Worm (Caenorhabditis elegans): Measurements from ENCODE around the gene C50C3.19.
A peak's percentile ranks its signal among the peaks of the same experiment; 100 is the strongest.

Gene C50C3.19

ce11 chrIII:8201760-8202159 is 11.2 kb downstream of the C50C3.19 start (continued):
- no peak for TF ChIP-seq sma-3 (GFP tag; optimal IDR thresholded peaks at IDR 0.05)
- no peak for TF ChIP-seq ama-1 (optimal IDR thresholded peaks at IDR 0.05)
- no peak for TF ChIP-seq nhr-10 (tag; optimal IDR thresholded peaks at IDR 0.05)
- TF ChIP-seq gmeb-1 (tag; optimal IDR thresholded peaks at IDR 0.05): no peak
- no peak for TF ChIP-seq snpc-4 (tag; optimal IDR thresholded peaks at IDR 0.05)
- TF ChIP-seq ceh-16 (tag; optimal IDR thresholded peaks at IDR 0.05): no peak
- TF ChIP-seq nhr-21 (tag; optimal IDR thresholded peaks at IDR 0.05): no peak
- no peak for TF ChIP-seq aly-2 (tag; optimal IDR thresholded peaks at IDR 0.05)
- TF ChIP-seq nhr-77 (tag; optimal IDR thresholded peaks at IDR 0.05): no peak
- TF ChIP-seq elt-1 (tag; optimal IDR thresholded peaks at IDR 0.05): no peak
- peak; percentile 49 for TF ChIP-seq crh-2 (tag; optimal IDR thresholded peaks at IDR 0.05)
- peak; percentile 56 for TF ChIP-seq zag-1 (tag; optimal IDR thresholded peaks at IDR 0.05)
- TF ChIP-seq F13H6.1 (tag; optimal IDR thresholded peaks at IDR 0.05): peak; percentile 77
- TF ChIP-seq mab-5 (tag; optimal IDR thresholded peaks at IDR 0.05): peak; percentile 33
- no peak for TF ChIP-seq mbf-1 (tag; optimal IDR thresholded peaks at IDR 0.05)
- TF ChIP-seq mdl-1 (tag; optimal IDR thresholded peaks at IDR 0.05): no peak
- TF ChIP-seq ceh-82 (tag; optimal IDR thresholded peaks at IDR 0.05): no peak
- TF ChIP-seq peb-1 (tag; optimal IDR thresholded peaks at IDR 0.05): no peak
- TF ChIP-seq R02D3.7 (tag; optimal IDR thresholded peaks at IDR 0.05): no peak
- TF ChIP-seq lin-11 (tag; optimal IDR thresholded peaks at IDR 0.05): peak; percentile 30

ce11 chrIII:8202754-8203153 is 12.1 kb downstream of the C50C3.19 start, which contains the start of gene snb-5:
Gene snb-5 (plus strand): TSS chrIII:8203054.
- no peak for TF ChIP-seq nhr-6 (tag; optimal IDR thresholded peaks at IDR 0.05)
- no peak for TF ChIP-seq lsy-2 (tag; optimal IDR thresholded peaks at IDR 0.05)
- no peak for TF ChIP-seq unc-62 (GFP tag; optimal IDR thresholded peaks at IDR 0.05)
- TF ChIP-seq unc-55 (GFP tag; optimal IDR thresholded peaks at IDR 0.05): no peak
- no peak for TF ChIP-seq elt-1 (tag; optimal IDR thresholded peaks at IDR 0.05)
- no peak for TF ChIP-seq zag-1 (tag; optimal IDR thresholded peaks at IDR 0.05)
- no peak for TF ChIP-seq ZK546.5 (tag; optimal IDR thresholded peaks at IDR 0.05)
- TF ChIP-seq fos-1 (tag; optimal IDR thresholded peaks at IDR 0.05): no peak
- no peak for TF ChIP-seq sem-4 (tag; optimal IDR thresholded peaks at IDR 0.05)
- TF ChIP-seq lin-13 (GFP tag; optimal IDR thresholded peaks at IDR 0.05): no peak
- TF ChIP-seq F13H6.1 (tag; optimal IDR thresholded peaks at IDR 0.05): no peak
- no peak for TF ChIP-seq aly-2 (tag; optimal IDR thresholded peaks at IDR 0.05)
- no peak for TF ChIP-seq egl-27 (tag; optimal IDR thresholded peaks at IDR 0.05)

DNA sequence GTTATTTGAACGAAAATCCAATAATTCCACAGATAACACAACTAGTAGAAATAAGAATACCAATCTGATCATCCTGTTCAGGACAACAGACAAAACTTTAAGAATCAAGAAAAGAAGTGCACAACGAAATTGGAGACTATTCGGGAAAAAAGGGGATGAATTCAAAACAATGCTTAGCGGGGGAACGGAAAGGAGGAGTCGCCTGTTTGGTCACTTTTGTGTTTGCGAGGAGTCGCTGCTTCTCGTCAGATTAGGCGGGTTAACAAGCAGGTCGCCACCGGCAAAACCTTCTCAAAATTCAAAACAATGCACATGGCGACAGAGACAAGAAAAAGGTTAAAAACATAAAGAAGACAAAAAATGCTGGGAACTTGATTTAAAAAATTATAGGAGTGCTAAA is 19.2 kb downstream of the C50C3.19 start, which contains the start of gene C30A5.10:
TSS of gene C30A5.10 (minus strand) at position 101 of the 400 bp plus-strand sequence.
- TF ChIP-seq nhr-77 (tag; optimal IDR thresholded peaks at IDR 0.05) (no peak), blmp-1 (tag; optimal IDR thresholded peaks at IDR 0.05; ENCODE audit: insufficient read depth) (no peak), nhr-23 (tag; optimal IDR thresholded peaks at IDR 0.05) (no peak), Y55F3AM.14 (GFP tag; optimal IDR thresholded peaks at IDR 0.05) (no peak), nhr-25 (tag; optimal IDR thresholded peaks at IDR 0.05) (no peak), skn-1 (tag; optimal IDR thresholded peaks at IDR 0.05) (no peak), R02D3.7 (tag; optimal IDR thresholded peaks at IDR 0.05) (no peak), sma-9 (GFP tag; optimal IDR thresholded peaks at IDR 0.05) (no peak), sma-9 (tag; optimal IDR thresholded peaks at IDR 0.05) (no peak)

DNA sequence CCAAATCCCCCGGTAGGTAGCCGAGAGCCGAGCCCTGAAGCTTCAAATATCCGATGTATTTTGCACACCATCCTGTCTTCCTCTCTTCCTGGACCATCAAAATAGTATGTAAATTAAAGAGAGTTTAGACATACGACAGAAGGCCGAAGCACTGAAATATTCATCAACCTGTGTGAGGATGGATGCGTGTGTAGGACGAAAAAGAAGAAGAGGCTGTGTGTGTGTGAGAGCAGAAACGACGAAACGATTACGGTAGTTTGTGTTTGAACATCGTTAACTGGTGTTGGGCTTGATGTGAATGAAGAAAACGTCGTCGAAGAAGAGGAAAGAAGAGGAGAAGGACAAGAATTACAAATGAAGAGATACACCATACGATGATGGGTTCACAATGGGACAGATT is 21.0 kb downstream of the C50C3.19 start:
- TF ChIP-seq nhr-129 (tag; optimal IDR thresholded peaks at IDR 0.05) (peak; percentile 14), nhr-6 (tag; optimal IDR thresholded peaks at IDR 0.05) (no peak), mbf-1 (tag; optimal IDR thresholded peaks at IDR 0.05) (no peak), lsy-2 (tag; optimal IDR thresholded peaks at IDR 0.05) (peak in 1 of 2 experiments; percentile 54), unc-55 (GFP tag; optimal IDR thresholded peaks at IDR 0.05) (peak; percentile 49), nhr-237 (tag; optimal IDR thresholded peaks at IDR 0.05) (no peak), C34F6.9 (tag; optimal IDR thresholded peaks at IDR 0.05) (peak; percentile 17)
